Fruit fly (Drosophila melanogaster) whole organism, embryonic: Measurements from ENCODE around the gene vir-1.

Experiments used
- Ada2b ChIP-seq: fragments of 200-800 bp; sonication (Bioruptor generic); IDR thresholded peaks from 2 replicates; pipeline ENCODE4 v1.3.6; 2022; ENCODE audit warnings: missing biosample characterization, missing genetic modification characterization
- Antp ChIP-seq: fragments of 200-800 bp; sonication (Bioruptor generic); optimal IDR thresholded peaks from 3 replicates; lab custom pipeline; 2016; ENCODE audit warnings: missing biosample characterization, missing genetic modification characterization
- BtbVII ChIP-seq: fragments of 200-800 bp; sonication (Bioruptor generic); optimal IDR thresholded peaks from 3 replicates; lab custom pipeline; 2017; ENCODE audit warnings: missing biosample characterization, mild to moderate bottlenecking, missing genetic modification characterization
- CG10209 ChIP-seq: fragments of 200-800 bp; sonication (Bioruptor generic); optimal IDR thresholded peaks from 3 replicates; lab custom pipeline; 2017; ENCODE audit warnings: missing biosample characterization, mild to moderate bottlenecking, missing genetic modification characterization, missing genetic modification reagents
- CG10543 ChIP-seq: fragments of 200-800 bp; sonication (Bioruptor generic); optimal IDR thresholded peaks from 3 replicates; lab custom pipeline; 2017; ENCODE audit warnings: missing biosample characterization, mild to moderate bottlenecking, missing genetic modification characterization, moderate library complexity
- CG11247 ChIP-seq: fragments of 200-800 bp; sonication (Bioruptor generic); IDR thresholded peaks from 2 replicates; pipeline ENCODE4 v1.3.6; 2022; ENCODE audit warnings: missing biosample characterization, missing genetic modification characterization
- CG11398 ChIP-seq: fragments of 200-800 bp; sonication (Bioruptor generic); optimal IDR thresholded peaks from 2 replicates; lab custom pipeline; 2016; ENCODE audit warnings: missing biosample characterization, missing genetic modification characterization
- CG11456 ChIP-seq: fragments of 200-800 bp; sonication (Bioruptor generic); IDR thresholded peaks from 3 replicates; pipeline ENCODE4 v1.3.6; 2022; ENCODE audit warnings: missing biosample characterization, missing genetic modification characterization
- CG12219 ChIP-seq: fragments of 200-800 bp; sonication (Bioruptor generic); optimal IDR thresholded peaks from 3 replicates; lab custom pipeline; 2018; ENCODE audit warnings: missing biosample characterization, mild to moderate bottlenecking, missing genetic modification characterization
- CG12659 ChIP-seq: fragments of 200-800 bp; sonication (Bioruptor generic); optimal IDR thresholded peaks from 3 replicates; lab custom pipeline; 2017; ENCODE audit warnings: mild to moderate bottlenecking, missing biosample characterization, missing genetic modification reagents, missing genetic modification characterization
- CG12769 ChIP-seq: fragments of 200-800 bp; sonication (Bioruptor generic); optimal IDR thresholded peaks from 2 replicates; lab custom pipeline; 2019; ENCODE audit warnings: missing biosample characterization, mild to moderate bottlenecking, missing genetic modification characterization, moderate library complexity
- CG13296 ChIP-seq: fragments of 200-800 bp; sonication (Bioruptor generic); optimal IDR thresholded peaks from 3 replicates; lab custom pipeline; 2018; ENCODE audit warnings: missing biosample characterization, mild to moderate bottlenecking, missing genetic modification characterization
- CG13624 ChIP-seq: fragments of 200-800 bp; sonication (Bioruptor generic); optimal IDR thresholded peaks from 2 replicates; lab custom pipeline; 2016; ENCODE audit warnings: missing biosample characterization, missing genetic modification characterization
- CG13894 ChIP-seq: fragments of 200-800 bp; sonication (Bioruptor generic); optimal IDR thresholded peaks from 3 replicates; lab custom pipeline; 2018; ENCODE audit warnings: missing biosample characterization, mild to moderate bottlenecking, missing genetic modification characterization, moderate library complexity
- CG18599 ChIP-seq: fragments of 200-800 bp; sonication (Bioruptor generic); optimal IDR thresholded peaks from 3 replicates; lab custom pipeline; 2017; ENCODE audit warnings: missing biosample characterization, missing genetic modification characterization, mild to moderate bottlenecking, moderate library complexity, missing genetic modification reagents
- CG2120 ChIP-seq: fragments of 200-800 bp; sonication (Bioruptor generic); optimal IDR thresholded peaks from 3 replicates; lab custom pipeline; 2016; ENCODE audit warnings: missing biosample characterization, missing genetic modification characterization
- CG3281 ChIP-seq: fragments of 200-800 bp; sonication (Bioruptor generic); optimal IDR thresholded peaks from 3 replicates; lab custom pipeline; 2017; ENCODE audit warnings: missing biosample characterization, mild to moderate bottlenecking, missing genetic modification characterization
- CG4282 ChIP-seq: fragments of 200-800 bp; sonication (Bioruptor generic); optimal IDR thresholded peaks from 2 replicates; lab custom pipeline; 2016; ENCODE audit warnings: missing biosample characterization, missing genetic modification characterization
- CG7839 ChIP-seq: fragments of 200-800 bp; sonication (Bioruptor generic); optimal IDR thresholded peaks from 3 replicates; lab custom pipeline; 2018; ENCODE audit warnings: missing biosample characterization, mild to moderate bottlenecking, missing genetic modification characterization, moderate library complexity
- CG8290 ChIP-seq, 3 experiments: fragments of 200-800 bp; sonication (Bioruptor generic); optimal IDR thresholded peaks; 2 replicates each; lab custom pipeline; 2016 to 2019; ENCODE audit warnings: missing biosample characterization in 3 of 3, missing genetic modification characterization in 3 of 3, mild to moderate bottlenecking in 2 of 3, moderate library complexity in 1 of 3
- Dbx ChIP-seq: fragments of 200-800 bp; sonication (Bioruptor generic); IDR thresholded peaks from 3 replicates; pipeline ENCODE4 v1.3.6; 2022; ENCODE audit warnings: missing biosample characterization, missing genetic modification characterization
- Fer1 ChIP-seq: fragments of 200-800 bp; sonication (Bioruptor generic); optimal IDR thresholded peaks from 2 replicates; lab custom pipeline; 2017; ENCODE audit warnings: missing biosample characterization, mild to moderate bottlenecking, missing genetic modification characterization
- Fer2 ChIP-seq: fragments of 200-800 bp; sonication (Bioruptor generic); optimal IDR thresholded peaks from 2 replicates; lab custom pipeline; 2018; ENCODE audit warnings: missing biosample characterization, mild to moderate bottlenecking, missing genetic modification characterization, moderate library complexity
- HHEX ChIP-seq: fragments of 200-800 bp; sonication (Bioruptor generic); optimal IDR thresholded peaks from 3 replicates; lab custom pipeline; 2017; ENCODE audit warnings: missing biosample characterization, mild to moderate bottlenecking, missing genetic modification characterization, missing genetic modification reagents
- Hr78 ChIP-seq, 2 experiments: fragments of 200-800 bp in 1 of 2; fragments of >200 bp in 1 of 2; sonication (Bioruptor generic) in 1 of 2; optimal IDR thresholded peaks; 2 replicates each; lab custom pipeline; 2017 to 2019; ENCODE audit warnings: missing biosample characterization in 2 of 2, missing genetic modification characterization in 2 of 2, mild to moderate bottlenecking in 1 of 2, moderate library complexity in 1 of 2
- Jarid2 ChIP-seq: fragments of 200-800 bp; sonication (Bioruptor generic); optimal IDR thresholded peaks from 3 replicates; lab custom pipeline; 2017; ENCODE audit warnings: mild to moderate bottlenecking, missing biosample characterization, missing genetic modification reagents, missing genetic modification characterization
- Nf-YA ChIP-seq: fragments of 200-800 bp; sonication (Bioruptor generic); IDR thresholded peaks from 2 replicates; pipeline ENCODE4 v1.3.6; 2022; ENCODE audit warnings: missing biosample characterization, missing genetic modification characterization
- Opbp ChIP-seq: fragments of 200-800 bp; sonication (Bioruptor generic); IDR thresholded peaks from 3 replicates; pipeline ENCODE4 v1.3.6; 2022; ENCODE audit warnings: missing biosample characterization, missing genetic modification characterization; ENCODE audit not compliant: partially characterized antibody
- Vsx1 ChIP-seq: fragments of 200-800 bp; sonication (Bioruptor generic); optimal IDR thresholded peaks from 2 replicates; lab custom pipeline; 2017; ENCODE audit warnings: missing biosample characterization, mild to moderate bottlenecking, missing genetic modification characterization, missing genetic modification reagents
- amos ChIP-seq: fragments of 200-800 bp; sonication (Bioruptor generic); IDR thresholded peaks from 2 replicates; pipeline ENCODE4 v1.3.6; 2022; ENCODE audit warnings: missing biosample characterization, missing genetic modification characterization; ENCODE audit not compliant: partially characterized antibody
- ara ChIP-seq: fragments of 200-800 bp; sonication (Bioruptor generic); IDR thresholded peaks from 2 replicates; pipeline ENCODE4 v1.3.6; 2022; ENCODE audit warnings: missing biosample characterization, missing genetic modification characterization
- bbx ChIP-seq: fragments of 200-800 bp; sonication (Bioruptor generic); IDR thresholded peaks from 2 replicates; pipeline ENCODE4 v1.3.6; 2022; ENCODE audit warnings: missing biosample characterization, missing genetic modification characterization; ENCODE audit not compliant: partially characterized antibody
- caup ChIP-seq: fragments of 200-800 bp; sonication (Bioruptor generic); optimal IDR thresholded peaks from 3 replicates; lab custom pipeline; 2017; ENCODE audit warnings: missing biosample characterization, mild to moderate bottlenecking, missing genetic modification characterization, moderate library complexity; ENCODE audit not compliant: severe bottlenecking
- ci ChIP-seq: fragments of 200-800 bp; sonication (Bioruptor generic); IDR thresholded peaks from 3 replicates; pipeline ENCODE4 v1.3.6; 2022; ENCODE audit warnings: missing biosample characterization, missing genetic modification characterization
- dmrt99B ChIP-seq: fragments of 200-800 bp; sonication (Bioruptor generic); optimal IDR thresholded peaks from 2 replicates; lab custom pipeline; 2018; ENCODE audit warnings: missing biosample characterization, mild to moderate bottlenecking, missing genetic modification characterization, moderate library complexity
- fd3F ChIP-seq: fragments of 200-800 bp; sonication (Bioruptor generic); optimal IDR thresholded peaks from 2 replicates; lab custom pipeline; 2018; ENCODE audit warnings: missing biosample characterization, mild to moderate bottlenecking, missing genetic modification characterization, moderate library complexity
- ham ChIP-seq: fragments of 200-800 bp; sonication (Bioruptor generic); IDR thresholded peaks from 2 replicates; pipeline ENCODE4 v1.3.6; 2022; ENCODE audit warnings: missing biosample characterization, missing genetic modification characterization
- hkb ChIP-seq, 2 experiments: fragments of 200-800 bp in 1 of 2; fragments of >200 bp in 1 of 2; sonication (Bioruptor generic) in 1 of 2; IDR thresholded peaks in 1 of 2; optimal IDR thresholded peaks in 1 of 2; 2 replicates each; pipeline versions ENCODE4 v1.3.6 to Lab custom; 2017 to 2022; ENCODE audit warnings: missing biosample characterization in 1 of 2, missing genetic modification characterization in 1 of 2
- mam ChIP-seq: fragments of 200-800 bp; sonication (Bioruptor generic); optimal IDR thresholded peaks from 3 replicates; lab custom pipeline; 2016; ENCODE audit warnings: missing biosample characterization, missing genetic modification characterization
- mirr ChIP-seq: fragments of 200-800 bp; sonication (Bioruptor generic); optimal IDR thresholded peaks from 3 replicates; lab custom pipeline; 2018; ENCODE audit warnings: missing biosample characterization, mild to moderate bottlenecking, missing genetic modification characterization
- onecut ChIP-seq: fragments of 200-800 bp; sonication (Bioruptor generic); IDR thresholded peaks from 2 replicates; pipeline ENCODE4 v1.3.6; 2022; ENCODE audit warnings: missing biosample characterization, missing genetic modification characterization
- sim ChIP-seq: fragments of 200-800 bp; sonication (Bioruptor generic); IDR thresholded peaks from 2 replicates; pipeline ENCODE4 v1.3.6; 2022; ENCODE audit warnings: missing biosample characterization, missing genetic modification characterization
- sqz ChIP-seq: fragments of 200-800 bp; sonication (Bioruptor generic); optimal IDR thresholded peaks from 3 replicates; lab custom pipeline; 2018; ENCODE audit warnings: missing biosample characterization, mild to moderate bottlenecking, missing genetic modification characterization
- tap ChIP-seq: fragments of 200-800 bp; optimal IDR thresholded peaks from 3 replicates; lab custom pipeline; 2019; ENCODE audit warnings: missing biosample characterization, mild to moderate bottlenecking, missing genetic modification characterization, moderate library complexity
- unpg ChIP-seq: fragments of 200-800 bp; sonication (Bioruptor generic); optimal IDR thresholded peaks from 3 replicates; lab custom pipeline; 2018; ENCODE audit warnings: missing biosample characterization, mild to moderate bottlenecking, missing genetic modification characterization, moderate library complexity
- usp ChIP-seq: fragments of >200 bp; optimal IDR thresholded peaks from 2 replicates; lab custom pipeline; 2017; ENCODE audit warnings: missing biosample characterization, missing genetic modification characterization
- z ChIP-seq: fragments of 200-800 bp; sonication (Bioruptor generic); IDR thresholded peaks from 3 replicates; pipeline ENCODE4 v1.3.6; 2022; ENCODE audit warnings: missing biosample characterization, missing genetic modification characterization

Gene vir-1

DNA sequence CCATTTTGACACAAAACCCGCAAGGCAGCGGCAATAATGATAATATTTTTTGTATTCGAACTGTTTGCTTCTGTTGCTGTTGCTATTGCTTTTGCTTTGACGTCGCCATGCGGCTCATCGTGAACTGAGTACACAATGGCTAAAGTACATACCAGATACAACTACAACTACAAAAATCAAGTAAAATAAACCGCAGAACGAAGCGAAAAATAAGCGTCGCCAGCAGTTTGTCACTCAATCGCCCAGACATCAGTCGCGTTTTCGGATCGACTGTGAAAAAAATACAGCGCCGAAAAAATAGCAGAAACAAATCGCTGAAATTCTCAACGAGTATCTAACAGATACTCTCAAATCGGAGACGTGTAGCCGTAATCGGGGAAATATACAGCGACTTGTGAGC lies 53.6 kb downstream of the vir-1 start (continued):
- 0 out of 3 replicates have a peak, but pooled peaks have one; percentile 55 for TF ChIP-seq Dbx (GFP tag; lab: Robert Waterston, UW)
- TF ChIP-seq CG11456 (GFP tag; lab: Robert Waterston, UW), result no peak
- peak; percentile 37 for TF ChIP-seq CG3281 (GFP tag; lab: Kevin White, UChicago)
- no peak for TF ChIP-seq CG4282 (GFP tag; lab: Kevin White, UChicago)
- peak; percentile 19 for TF ChIP-seq dmrt99B
- TF ChIP-seq fd3F (GFP tag; lab: Kevin White, UChicago), result peak; percentile 35
- no peak for TF ChIP-seq Opbp (GFP tag; lab: Robert Waterston, UW)
- TF ChIP-seq z (GFP tag; lab: Robert Waterston, UW), result no peak
- TF ChIP-seq CG2120, result peak; percentile 52
- TF ChIP-seq amos (GFP tag; lab: Robert Waterston, UW), result no peak
- no peak for TF ChIP-seq tap (tag; lab: Kevin White, UChicago)
- peak; percentile 53 for TF ChIP-seq HHEX (GFP tag; lab: Kevin White, UChicago)
- peak; percentile 53 for TF ChIP-seq CG13894 (tag; lab: Kevin White, UChicago)
- peak; percentile 3 for TF ChIP-seq Vsx1 (GFP tag; lab: Kevin White, UChicago)
- peak; percentile 62 for TF ChIP-seq caup
- peak; percentile 5 for TF ChIP-seq unpg (GFP tag; lab: Kevin White, UChicago)
- TF ChIP-seq mirr (GFP tag; lab: Kevin White, UChicago), result peak; percentile 74
- peak; percentile 55 for TF ChIP-seq BtbVII (GFP tag; lab: Kevin White, UChicago)
- no peak for TF ChIP-seq CG11398
- TF ChIP-seq CG13296 (GFP tag; lab: Kevin White, UChicago), result peak; percentile 57
- no peak for TF ChIP-seq bbx (GFP tag; lab: Robert Waterston, UW)
- TF ChIP-seq CG10543 (GFP tag; lab: Kevin White, UChicago), result peak; percentile 55
- peak; percentile 32 for TF ChIP-seq CG18599 (GFP tag; lab: Kevin White, UChicago)
- peak; percentile 49; the same call in 1 of the 2 replicates for TF ChIP-seq CG11247 (GFP tag; lab: Robert Waterston, UW)
- peak; percentile 47 for TF ChIP-seq Fer2 (tag; lab: Kevin White, UChicago)
- 0 out of 3 replicates have a peak, but pooled peaks have one; percentile 25 for TF ChIP-seq ci
- TF ChIP-seq CG12659 (GFP tag; lab: Kevin White, UChicago), result peak; percentile 14
- no peak for TF ChIP-seq CG12219 (GFP tag; lab: Kevin White, UChicago)
- peak; percentile 13; the same call in 1 of the 2 replicates for TF ChIP-seq Ada2b
- TF ChIP-seq ham (GFP tag; lab: Robert Waterston, UW), result no peak
- TF ChIP-seq Nf-YA (GFP tag; lab: Robert Waterston, UW), result no peak
- TF ChIP-seq Hr78 (GFP tag; optimal IDR thresholded peaks at IDR 0.05; lab: Kevin White, UChicago), result no peak
- 0 out of 2 replicates have a peak, but pooled peaks have one; percentile 8 for TF ChIP-seq sim (GFP tag; lab: Robert Waterston, UW)
- peak; percentile 34; the same call in 1 of the 2 replicates for TF ChIP-seq ara (GFP tag; lab: Robert Waterston, UW)
- no peak for TF ChIP-seq CG8290 (GFP tag; optimal IDR thresholded peaks at IDR 0.05; lab: Kevin White, UChicago)
- peak in 1 of 2 experiments; percentile 52 for TF ChIP-seq CG8290 (tag; optimal IDR thresholded peaks at IDR 0.05; lab: Kevin White, UChicago)
- TF ChIP-seq usp (GFP tag; lab: Kevin White, UChicago), result no peak
- TF ChIP-seq CG12769, result peak; percentile 43
- no peak for TF ChIP-seq CG7839 (tag; lab: Kevin White, UChicago)
- peak; percentile 12; the same call in 1 of the 2 replicates for TF ChIP-seq onecut
- peak; percentile 28 for TF ChIP-seq CG13624
- no peak for TF ChIP-seq mam (GFP tag; lab: Kevin White, UChicago)
- TF ChIP-seq Fer1 (GFP tag; lab: Kevin White, UChicago), result peak; percentile 44
- no peak for TF ChIP-seq hkb (optimal IDR thresholded peaks at IDR 0.05; lab: Kevin White, UChicago)
- TF ChIP-seq hkb (GFP tag; IDR thresholded peaks at IDR 0.05; lab: Robert Waterston, UW), result peak; percentile 40; the same call in 1 of the 2 replicates
- TF ChIP-seq Antp, result no peak
- peak; percentile 6 for TF ChIP-seq sqz (GFP tag; lab: Kevin White, UChicago)
- peak; percentile 8 for TF ChIP-seq Jarid2 (GFP tag; lab: Kevin White, UChicago)
- TF ChIP-seq CG10209 (GFP tag; lab: Kevin White, UChicago), result peak; percentile 49
